Worm (Caenorhabditis elegans) whole organism, late embryonic: ENCODE measurements around the gene rab-39.

Source experiments
- ama-1 ChIP-seq: fragments of 150-350 bp; optimal IDR thresholded peaks from 2 replicates; lab custom pipeline; 2014
- ceh-48 ChIP-seq: sonication (generic microtip); optimal IDR thresholded peaks from 2 replicates; lab custom pipeline; 2016; ENCODE audit warnings: missing genetic modification characterization, inconsistent platforms, missing compliant biosample characterization
- hlh-13 ChIP-seq: fragments of 200-800 bp; sonication (Bioruptor generic); optimal IDR thresholded peaks from 2 replicates; lab custom pipeline; 2018; ENCODE audit warnings: mild to moderate bottlenecking, missing genetic modification characterization, missing compliant biosample characterization
- mec-3 ChIP-seq: sonication (generic microtip); optimal IDR thresholded peaks from 2 replicates; lab custom pipeline; 2016; ENCODE audit warnings: borderline replicate concordance, missing genetic modification characterization, missing compliant biosample characterization
- npax-4 ChIP-seq: sonication (generic microtip); optimal IDR thresholded peaks from 2 replicates; lab custom pipeline; 2016; ENCODE audit warnings: missing genetic modification characterization, missing compliant biosample characterization
- pax-1 ChIP-seq: fragments of 150-350 bp; optimal IDR thresholded peaks from 2 replicates; lab custom pipeline; 2014; ENCODE audit warnings: missing biosample characterization, missing genetic modification characterization
- pqm-1 ChIP-seq: sonication (generic microtip); optimal IDR thresholded peaks from 2 replicates; lab custom pipeline; 2016; ENCODE audit warnings: missing genetic modification characterization, missing compliant biosample characterization
- tbx-2 ChIP-seq: sonication (generic microtip); optimal IDR thresholded peaks from 2 replicates; lab custom pipeline; 2016; ENCODE audit warnings: missing genetic modification characterization, missing compliant biosample characterization
- unc-86 ChIP-seq: sonication (generic microtip); optimal IDR thresholded peaks from 2 replicates; lab custom pipeline; 2016; ENCODE audit warnings: missing genetic modification characterization, missing compliant biosample characterization

ce11 chrII:9295678-9296077 is 27.0 kb downstream of the rab-39 start, which contains the start of gene C01G6.9:
- TF ChIP-seq hlh-13 (no peak), unc-86 (no peak), pax-1 (tag; lab: Kevin White, UChicago) (no peak), ama-1 (no peak), tbx-2 (tag; lab: Kevin White, UChicago) (no peak), ceh-48 (no peak), mec-3 (no peak), npax-4 (tag; lab: Kevin White, UChicago) (no peak), pqm-1 (no peak)
